Worm (Caenorhabditis elegans): ENCODE measurements around the gene srab-25.
A peak's percentile ranks its signal among the peaks of the same experiment; 100 is the strongest.

The srab-25 gene

DNA sequence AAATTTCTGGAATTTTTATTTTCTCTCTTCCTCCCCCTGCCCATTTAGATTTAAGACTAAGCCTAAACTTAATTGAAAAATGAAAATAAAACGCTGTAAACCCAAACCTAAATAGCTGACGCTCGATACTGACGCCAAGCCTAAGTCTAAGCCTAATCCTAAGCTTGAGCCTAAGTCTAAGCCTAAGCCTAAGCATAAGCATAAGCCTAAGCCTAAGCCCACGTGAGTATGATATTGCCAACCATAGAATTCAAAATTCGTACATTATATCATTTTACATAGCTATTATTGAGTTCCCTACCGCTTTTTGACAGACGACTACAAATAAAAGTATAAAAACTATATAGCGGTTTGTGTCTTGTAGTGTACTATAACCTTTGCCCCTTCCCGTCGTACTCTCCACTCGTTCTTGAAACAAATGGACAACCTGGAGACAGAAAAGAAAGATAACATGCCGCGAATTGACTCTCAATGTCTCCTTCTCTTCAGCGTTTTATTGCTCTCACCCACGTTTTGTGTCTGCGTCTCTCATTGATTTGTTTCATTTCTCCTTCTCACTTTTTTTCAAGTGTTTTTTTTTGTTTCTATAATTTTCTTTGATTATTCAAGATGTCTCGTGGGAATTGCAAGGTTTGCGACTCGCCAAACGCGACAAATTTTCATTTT lies 2.4 kb upstream of the srab-25 start, which contains the start of gene nhr-256 (continued):
- TF ChIP-seq grh-1 (GFP tag; IDR thresholded peaks at IDR 0.05): no peak
- no peak for TF ChIP-seq sup-37 (GFP tag; optimal IDR thresholded peaks at IDR 0.05)
- no peak for TF ChIP-seq unc-98 (GFP tag; IDR thresholded peaks at IDR 0.05)
- TF ChIP-seq nhr-71 (tag; optimal IDR thresholded peaks at IDR 0.05): peak; percentile 84
- TF ChIP-seq elt-3 (tag; optimal IDR thresholded peaks at IDR 0.05): peak in 3 of 6 experiments; percentile 22 to 57 (median 56)
- TF ChIP-seq ceh-82 (tag; optimal IDR thresholded peaks at IDR 0.05): peak; percentile 2 to 34 (median 13)
- no peak for TF ChIP-seq pax-3 (tag; optimal IDR thresholded peaks at IDR 0.05)
- TF ChIP-seq hlh-4 (tag; optimal IDR thresholded peaks at IDR 0.05): no peak
- TF ChIP-seq nhr-19 (GFP tag; conservative IDR thresholded peaks at IDR 0.05): peak; percentile 72
- TF ChIP-seq lir-3 (tag; optimal IDR thresholded peaks at IDR 0.05; ENCODE audit: poor library complexity): peak; percentile 32
- TF ChIP-seq fkh-10 (GFP tag; optimal IDR thresholded peaks at IDR 0.05): no peak
- peak; percentile 40 to 55 (median 48) for TF ChIP-seq dpl-1 (GFP tag; optimal IDR thresholded peaks at IDR 0.05)
- no peak for TF ChIP-seq sox-4 (tag; optimal IDR thresholded peaks at IDR 0.05)
- no peak for TF ChIP-seq mef-2 (tag; optimal IDR thresholded peaks at IDR 0.05)
- TF ChIP-seq lsy-2 (tag; optimal IDR thresholded peaks at IDR 0.05): peak; percentile 50 to 75
- peak; percentile 4 for TF ChIP-seq hpl-2 (GFP tag; optimal IDR thresholded peaks at IDR 0.05)
- TF ChIP-seq vab-15 (tag; optimal IDR thresholded peaks at IDR 0.05): no peak
- no peak for TF ChIP-seq pqm-1 (tag; optimal IDR thresholded peaks at IDR 0.05)
- peak; percentile 72 to 82 for TF ChIP-seq efl-1 (optimal IDR thresholded peaks at IDR 0.05)
- peak; percentile 43 to 64 for TF ChIP-seq efl-1 (GFP tag; optimal IDR thresholded peaks at IDR 0.05 in 1 of 2)
- no peak for TF ChIP-seq ces-1 (GFP tag; optimal IDR thresholded peaks at IDR 0.05)
- TF ChIP-seq lin-13 (GFP tag; optimal IDR thresholded peaks at IDR 0.05): no peak
- TF ChIP-seq unc-86 (tag; optimal IDR thresholded peaks at IDR 0.05): no peak
- peak; percentile 29 for TF ChIP-seq nhr-12 (tag; optimal IDR thresholded peaks at IDR 0.05)
- TF ChIP-seq fos-1 (tag; optimal IDR thresholded peaks at IDR 0.05): peak; percentile 38
- TF ChIP-seq C34B4.2 (tag; optimal IDR thresholded peaks at IDR 0.05): no peak
- no peak for TF ChIP-seq pag-3 (tag; optimal IDR thresholded peaks at IDR 0.05; ENCODE audit: borderline replicate concordance, insufficient read depth)
- no peak for TF ChIP-seq nhr-84 (tag; optimal IDR thresholded peaks at IDR 0.05)
- TF ChIP-seq lin-14 (GFP tag; optimal IDR thresholded peaks at IDR 0.05): no peak
- no peak for TF ChIP-seq zag-1 (tag; optimal IDR thresholded peaks at IDR 0.05)
- peak; percentile 50 for TF ChIP-seq fkh-8 (tag; optimal IDR thresholded peaks at IDR 0.05)
- TF ChIP-seq egl-13 (tag; optimal IDR thresholded peaks at IDR 0.05): no peak
- no peak for TF ChIP-seq ceh-63 (GFP tag; optimal IDR thresholded peaks at IDR 0.05)
- no peak for TF ChIP-seq C04F5.9 (tag; optimal IDR thresholded peaks at IDR 0.05)
- TF ChIP-seq snu-23 (GFP tag; optimal IDR thresholded peaks at IDR 0.05): peak; percentile 84
- TF ChIP-seq jun-1 (tag; optimal IDR thresholded peaks at IDR 0.05): no peak
- no peak for TF ChIP-seq F16B12.6 (tag; optimal IDR thresholded peaks at IDR 0.05)
- TF ChIP-seq mep-1 (tag; optimal IDR thresholded peaks at IDR 0.05): peak; percentile 61
- TF ChIP-seq nhr-20 (tag; optimal IDR thresholded peaks at IDR 0.05): peak; percentile 84
- TF ChIP-seq nhr-11 (tag; optimal IDR thresholded peaks at IDR 0.05): peak; percentile 35
- TF ChIP-seq mab-9 (GFP tag; IDR thresholded peaks at IDR 0.05): no peak
- TF ChIP-seq alr-1 (tag; optimal IDR thresholded peaks at IDR 0.05; ENCODE audit: borderline replicate concordance): no peak
- TF ChIP-seq xbp-1 (tag; optimal IDR thresholded peaks at IDR 0.05): peak; percentile 27
- TF ChIP-seq nhr-77 (tag; optimal IDR thresholded peaks at IDR 0.05): peak; percentile 67
- TF ChIP-seq unc-30 (tag; optimal IDR thresholded peaks at IDR 0.05): no peak
- TF ChIP-seq ceh-90 (tag; optimal IDR thresholded peaks at IDR 0.05): no peak
- no peak for TF ChIP-seq lin-15B (tag; optimal IDR thresholded peaks at IDR 0.05)
- TF ChIP-seq ama-1 (optimal IDR thresholded peaks at IDR 0.05): no peak
- TF ChIP-seq ets-5 (GFP tag; IDR thresholded peaks at IDR 0.05): no peak
- peak; percentile 60 for TF ChIP-seq rnt-1 (tag; optimal IDR thresholded peaks at IDR 0.05)
- TF ChIP-seq C16A3.4 (tag; optimal IDR thresholded peaks at IDR 0.05): peak; percentile 43
- TF ChIP-seq nhr-28 (tag; optimal IDR thresholded peaks at IDR 0.05): peak; percentile 50
- TF ChIP-seq ztf-4 (tag; optimal IDR thresholded peaks at IDR 0.05): no peak

Measured in whole organism, L1 larva.